Worm (Caenorhabditis elegans) whole organism, young adult: ENCODE measurements around the gene ZK353.9.

Experiments
- B0035.1 ChIP-seq: sonication (generic microtip); optimal IDR thresholded peaks from 2 replicates; lab custom pipeline; 2016; ENCODE audit warnings: missing genetic modification characterization, mild to moderate bottlenecking, missing compliant biosample characterization, missing genotype, missing genetic modification reagents
- D2030.7 ChIP-seq: fragments of 200-800 bp; sonication (Bioruptor generic); IDR thresholded peaks from 2 replicates; pipeline ENCODE4 v1.3.6; 2022; ENCODE audit warnings: missing genetic modification reagents, missing genetic modification characterization, missing compliant biosample characterization
- F10E7.11 ChIP-seq: sonication (generic microtip); optimal IDR thresholded peaks from 2 replicates; lab custom pipeline; 2017; ENCODE audit warnings: mild to moderate bottlenecking, missing genetic modification characterization, moderate library complexity, missing compliant biosample characterization
- F23B12.7 ChIP-seq: sonication (generic microtip); optimal IDR thresholded peaks from 2 replicates; lab custom pipeline; 2017; ENCODE audit warnings: missing genetic modification characterization, mild to moderate bottlenecking, missing compliant biosample characterization, antibody characterized with exemption, moderate library complexity; ENCODE audit not compliant: insufficient read depth
- F39B2.1 ChIP-seq: fragments of 200-800 bp; sonication (Bioruptor generic); IDR thresholded peaks from 2 replicates; pipeline ENCODE4 v1.3.6; 2022; ENCODE audit warnings: missing genetic modification reagents, missing genetic modification characterization, missing compliant biosample characterization
- K11D2.4 ChIP-seq: fragments of 200-800 bp; sonication (Bioruptor generic); IDR thresholded peaks from 2 replicates; pipeline ENCODE4 v1.3.6; 2022; ENCODE audit warnings: missing genetic modification reagents, missing genetic modification characterization, missing compliant biosample characterization
- K12H6.12 ChIP-seq: fragments of 200-800 bp; sonication (Bioruptor generic); optimal IDR thresholded peaks from 2 replicates; lab custom pipeline; 2018; ENCODE audit warnings: mild to moderate bottlenecking, missing genetic modification characterization, missing compliant biosample characterization
- T26A5.8 ChIP-seq: sonication (generic microtip); optimal IDR thresholded peaks from 2 replicates; lab custom pipeline; 2016; ENCODE audit warnings: missing genetic modification characterization, missing compliant biosample characterization
- Y53G8AR.9 ChIP-seq: fragments of 200-800 bp; sonication (Bioruptor generic); conservative IDR thresholded peaks from 2 replicates; pipeline ENCODE4 v1.3.6; 2022; ENCODE audit warnings: missing genetic modification reagents, missing genetic modification characterization, missing compliant biosample characterization
- Y56A3A.18 ChIP-seq: fragments of 200-800 bp; sonication (Bioruptor generic); IDR thresholded peaks from 2 replicates; pipeline ENCODE4 v1.3.6; 2022; ENCODE audit warnings: missing genetic modification reagents, missing genetic modification characterization, missing compliant biosample characterization
- Y95B8A.8 ChIP-seq: fragments of 200-800 bp; sonication (Bioruptor generic); IDR thresholded peaks from 2 replicates; pipeline ENCODE4 v1.3.6; 2022; ENCODE audit warnings: missing genetic modification reagents, missing genetic modification characterization, missing compliant biosample characterization
- akir-1 ChIP-seq: fragments of 200-800 bp; sonication (Bioruptor generic); optimal IDR thresholded peaks from 2 replicates; lab custom pipeline; 2018; ENCODE audit warnings: mild to moderate bottlenecking, missing genetic modification characterization, moderate library complexity, missing compliant biosample characterization
- ama-1 ChIP-seq, 3 experiments: fragments of 150-350 bp in 1 of 3; sonication (generic microtip) in 2 of 3; optimal IDR thresholded peaks; 2 replicates each; lab custom pipeline; 2014 to 2018; ENCODE audit warnings: missing biosample characterization in 2 of 3, missing genetic modification characterization in 2 of 3, missing genetic modification reagents in 2 of 3
- aptf-3 ChIP-seq: fragments of 200-800 bp; sonication (Bioruptor generic); IDR thresholded peaks from 2 replicates; pipeline ENCODE4 v1.3.6; 2022; ENCODE audit warnings: missing genetic modification characterization, missing compliant biosample characterization
- attf-5 ChIP-seq: fragments of 200-800 bp; sonication (Bioruptor generic); optimal IDR thresholded peaks from 2 replicates; lab custom pipeline; 2018; ENCODE audit warnings: mild to moderate bottlenecking, missing genetic modification characterization, missing compliant biosample characterization
- cebp-2 ChIP-seq: fragments of 200-800 bp; sonication (Bioruptor generic); IDR thresholded peaks from 2 replicates; pipeline ENCODE4 v1.3.6; 2022; ENCODE audit warnings: missing genetic modification characterization, missing compliant biosample characterization
- ceh-58 ChIP-seq: fragments of 200-800 bp; sonication (Bioruptor generic); IDR thresholded peaks from 2 replicates; pipeline ENCODE4 v1.3.6; 2022; ENCODE audit warnings: missing genetic modification characterization, missing compliant biosample characterization
- ceh-79 ChIP-seq: sonication (generic microtip); optimal IDR thresholded peaks from 2 replicates; lab custom pipeline; 2017; ENCODE audit warnings: mild to moderate bottlenecking, missing genetic modification characterization, missing compliant biosample characterization
- die-1 ChIP-seq: sonication (generic microtip); optimal IDR thresholded peaks from 2 replicates; lab custom pipeline; 2016; ENCODE audit warnings: missing genotype, mild to moderate bottlenecking, missing genetic modification characterization, missing compliant biosample characterization
- egl-18 ChIP-seq: fragments of 200-800 bp; sonication (Bioruptor generic); IDR thresholded peaks from 2 replicates; pipeline ENCODE4 v1.3.6; 2022; ENCODE audit warnings: missing genetic modification reagents, missing genetic modification characterization, missing compliant biosample characterization
- egrh-3 ChIP-seq: fragments of 200-800 bp; sonication (Bioruptor generic); IDR thresholded peaks from 2 replicates; pipeline ENCODE4 v1.3.6; 2022; ENCODE audit warnings: missing genetic modification reagents, missing genetic modification characterization, missing compliant biosample characterization
- ekl-4 ChIP-seq: fragments of 200-800 bp; sonication (Bioruptor generic); IDR thresholded peaks from 2 replicates; pipeline ENCODE4 v1.3.6; 2022; ENCODE audit warnings: missing genetic modification reagents, missing genetic modification characterization, missing compliant biosample characterization
- gei-17 ChIP-seq: fragments of 200-800 bp; sonication (Bioruptor generic); optimal IDR thresholded peaks from 2 replicates; lab custom pipeline; 2018; ENCODE audit warnings: mild to moderate bottlenecking, missing genetic modification characterization, missing compliant biosample characterization
- hmg-1.2 ChIP-seq: fragments of 200-800 bp; sonication (Bioruptor generic); IDR thresholded peaks from 2 replicates; pipeline ENCODE4 v1.3.6; 2022; ENCODE audit warnings: missing genetic modification reagents, missing genetic modification characterization, missing compliant biosample characterization
- hrde-1 ChIP-seq: sonication (generic microtip); optimal IDR thresholded peaks from 2 replicates; lab custom pipeline; 2016; ENCODE audit warnings: missing genetic modification characterization, mild to moderate bottlenecking, missing compliant biosample characterization, moderate library complexity, missing genotype, missing genetic modification reagents, borderline replicate concordance
- hsf-1 ChIP-seq: fragments of 200-800 bp; sonication (Bioruptor generic); IDR thresholded peaks from 2 replicates; pipeline ENCODE4 v1.3.6; 2022; ENCODE audit warnings: missing genetic modification reagents, missing genetic modification characterization, missing compliant biosample characterization
- lir-1 ChIP-seq: fragments of 200-800 bp; sonication (Bioruptor generic); conservative IDR thresholded peaks from 2 replicates; pipeline ENCODE4 v1.3.6; 2022; ENCODE audit warnings: missing genetic modification reagents, missing genetic modification characterization, missing compliant biosample characterization
- lsl-1 ChIP-seq: fragments of 200-800 bp; sonication (Bioruptor generic); optimal IDR thresholded peaks from 2 replicates; lab custom pipeline; 2018; ENCODE audit warnings: mild to moderate bottlenecking, missing genetic modification characterization, moderate library complexity, missing compliant biosample characterization
- lsy-27 ChIP-seq: sonication (generic microtip); optimal IDR thresholded peaks from 2 replicates; lab custom pipeline; 2017; ENCODE audit warnings: missing genetic modification characterization, mild to moderate bottlenecking, missing compliant biosample characterization, antibody characterized with exemption, missing genotype, borderline replicate concordance; ENCODE audit not compliant: insufficient read depth
- madf-3 ChIP-seq: fragments of 200-800 bp; sonication (Bioruptor generic); IDR thresholded peaks from 2 replicates; pipeline ENCODE4 v1.3.6; 2022; ENCODE audit warnings: missing genetic modification reagents, missing genetic modification characterization, missing compliant biosample characterization
- madf-6 ChIP-seq: fragments of 200-800 bp; sonication (Bioruptor generic); IDR thresholded peaks from 2 replicates; pipeline ENCODE4 v1.3.6; 2022; ENCODE audit warnings: missing genetic modification reagents, missing genetic modification characterization, missing compliant biosample characterization
- madf-8 ChIP-seq: fragments of 200-800 bp; sonication (Bioruptor generic); conservative IDR thresholded peaks from 2 replicates; pipeline ENCODE4 v1.3.6; 2022; ENCODE audit warnings: missing genetic modification reagents, missing genetic modification characterization, missing compliant biosample characterization
- mcd-1 ChIP-seq: fragments of 200-800 bp; sonication (Bioruptor generic); IDR thresholded peaks from 2 replicates; pipeline ENCODE4 v1.3.6; 2022; ENCODE audit warnings: missing genetic modification reagents, missing genetic modification characterization, missing compliant biosample characterization
- nfya-2 ChIP-seq: fragments of 200-800 bp; sonication (Bioruptor generic); IDR thresholded peaks from 2 replicates; pipeline ENCODE4 v1.3.6; 2022; ENCODE audit warnings: missing genetic modification reagents, missing genetic modification characterization, missing compliant biosample characterization
- nhr-80 ChIP-seq: sonication (generic microtip); optimal IDR thresholded peaks from 2 replicates; lab custom pipeline; 2016; ENCODE audit warnings: missing genetic modification characterization, missing compliant biosample characterization
- rpc-1 ChIP-seq, 2 experiments: fragments of 150-350 bp in 1 of 2; sonication (generic microtip) in 1 of 2; optimal IDR thresholded peaks; 2 replicates each; lab custom pipeline; 2014 to 2018; ENCODE audit warnings: missing biosample characterization in 1 of 2, missing genetic modification characterization in 1 of 2, missing genetic modification reagents in 1 of 2, missing genotype in 1 of 2
- sea-2 ChIP-seq: fragments of 200-800 bp; sonication (Bioruptor generic); IDR thresholded peaks from 2 replicates; pipeline ENCODE4 v1.3.6; 2022; ENCODE audit warnings: missing genetic modification characterization, missing compliant biosample characterization
- snpc-1.1 ChIP-seq: sonication (generic microtip); optimal IDR thresholded peaks from 2 replicates; lab custom pipeline; 2017; ENCODE audit warnings: missing genetic modification characterization, mild to moderate bottlenecking, missing compliant biosample characterization, antibody characterized with exemption, moderate library complexity, missing genotype, missing genetic modification reagents; ENCODE audit not compliant: insufficient read depth
- snpc-3.4 ChIP-seq: sonication (generic microtip); optimal IDR thresholded peaks from 2 replicates; lab custom pipeline; 2017; ENCODE audit warnings: missing genetic modification characterization, mild to moderate bottlenecking, missing compliant biosample characterization, antibody characterized with exemption, moderate library complexity, missing genotype, missing genetic modification reagents
- tlf-1 ChIP-seq: fragments of 200-800 bp; sonication (Bioruptor generic); optimal IDR thresholded peaks from 2 replicates; lab custom pipeline; 2018; ENCODE audit warnings: mild to moderate bottlenecking, missing genetic modification characterization, missing compliant biosample characterization
- xnd-1 ChIP-seq: sonication (generic microtip); optimal IDR thresholded peaks from 2 replicates; lab custom pipeline; 2016; ENCODE audit warnings: missing genotype, missing genetic modification reagents, missing genetic modification characterization, missing compliant biosample characterization
- ztf-18 ChIP-seq: sonication (generic microtip); optimal IDR thresholded peaks from 2 replicates; lab custom pipeline; 2016; ENCODE audit warnings: missing genotype, mild to moderate bottlenecking, missing genetic modification characterization, missing compliant biosample characterization
- ztf-22 ChIP-seq: fragments of 200-800 bp; sonication (Bioruptor generic); optimal IDR thresholded peaks from 2 replicates; lab custom pipeline; 2018; ENCODE audit warnings: mild to moderate bottlenecking, missing genetic modification characterization, moderate library complexity, missing compliant biosample characterization
- ztf-26 ChIP-seq: sonication (generic microtip); optimal IDR thresholded peaks from 2 replicates; lab custom pipeline; 2017; ENCODE audit warnings: missing genetic modification characterization, missing compliant biosample characterization
- ztf-28 ChIP-seq: fragments of 200-800 bp; sonication (Bioruptor generic); IDR thresholded peaks from 2 replicates; pipeline ENCODE4 v1.3.6; 2022; ENCODE audit warnings: missing genetic modification reagents, missing genetic modification characterization, missing compliant biosample characterization

The ZK353.9 gene

ce11 chrIII:8446940-8447403 is 37.7 kb downstream of the ZK353.9 start, which contains the start of gene rpn-3 (continued):
- TF ChIP-seq madf-6 (GFP tag; lab: Robert Waterston, UW) (peak; percentile 96), Y53G8AR.9 (peak; percentile 97), madf-8 (peak; percentile 80), Y56A3A.18 (GFP tag; lab: Robert Waterston, UW) (peak; percentile 71), cebp-2 (GFP tag; lab: Robert Waterston, UW) (no peak), gei-17 (GFP tag; lab: Kevin White, UChicago) (peak; percentile 77), K12H6.12 (peak; percentile 80), ztf-22 (no peak), D2030.7 (peak; percentile 87), ama-1 (optimal IDR thresholded peaks at IDR 0.05; lab: Kevin White, UChicago) (no peak), ama-1 (GFP tag; optimal IDR thresholded peaks at IDR 0.05; lab: Kevin White, UChicago) (no peak), Y95B8A.8 (GFP tag; lab: Robert Waterston, UW) (peak; percentile 75; the same call in 1 of the 2 replicates), ceh-58 (GFP tag; lab: Robert Waterston, UW) (no peak), hrde-1 (peak; percentile 17), hsf-1 (GFP tag; lab: Robert Waterston, UW) (peak; percentile 100), lsy-27 (tag; lab: Kevin White, UChicago) (no peak), die-1 (tag; lab: Kevin White, UChicago) (no peak), snpc-1.1 (tag; lab: Kevin White, UChicago) (peak; percentile 60), T26A5.8 (tag; lab: Kevin White, UChicago) (no peak), nfya-2 (GFP tag; lab: Robert Waterston, UW) (no peak), F10E7.11 (tag; lab: Kevin White, UChicago) (no peak), aptf-3 (0 out of 2 replicates have a peak, but pooled peaks have one; percentile 32), F39B2.1 (0 out of 2 replicates have a peak, but pooled peaks have one; percentile 71), lir-1 (GFP tag; lab: Robert Waterston, UW) (peak; percentile 83), nhr-80 (tag; lab: Kevin White, UChicago) (peak; percentile 19), lsl-1 (GFP tag; lab: Kevin White, UChicago) (peak; percentile 61), mcd-1 (GFP tag; lab: Robert Waterston, UW) (peak; percentile 99), egl-18 (GFP tag; lab: Robert Waterston, UW) (no peak), B0035.1 (tag; lab: Kevin White, UChicago) (peak; percentile 64), ztf-28 (peak; percentile 68; the same call in 1 of the 2 replicates), attf-5 (peak; percentile 84)

ce11 chrIII:8449160-8449807 is 40.0 kb downstream of the ZK353.9 start, which contains the start of gene mrpl-32:
TSS of gene mrpl-32 (plus strand) at chrIII:8449757.
- peak; percentile 20 for TF ChIP-seq ceh-79 (tag; lab: Kevin White, UChicago)
- no peak for TF ChIP-seq ztf-18 (tag; lab: Kevin White, UChicago)
- TF ChIP-seq madf-3 (GFP tag; lab: Robert Waterston, UW) = no peak
- no peak for TF ChIP-seq akir-1 (GFP tag; lab: Kevin White, UChicago)
- no peak for TF ChIP-seq mcd-1 (GFP tag; lab: Robert Waterston, UW)
- no peak for TF ChIP-seq hrde-1
- TF ChIP-seq ekl-4 (GFP tag; lab: Robert Waterston, UW) = peak; percentile 79
- TF ChIP-seq egrh-3 (GFP tag; lab: Robert Waterston, UW) = no peak
- TF ChIP-seq hmg-1.2 (GFP tag; lab: Robert Waterston, UW) = peak; percentile 27; the same call in 1 of the 2 replicates
- no peak for TF ChIP-seq K11D2.4 (GFP tag; lab: Robert Waterston, UW)
- no peak for TF ChIP-seq sea-2 (GFP tag; lab: Robert Waterston, UW)
- peak; percentile 8 for TF ChIP-seq rpc-1 (optimal IDR thresholded peaks at IDR 0.05; lab: Kevin White, UChicago)
- TF ChIP-seq rpc-1 (tag; optimal IDR thresholded peaks at IDR 0.05; lab: Kevin White, UChicago) = no peak
- TF ChIP-seq T26A5.8 (tag; lab: Kevin White, UChicago) = no peak
- TF ChIP-seq lir-1 (GFP tag; lab: Robert Waterston, UW) = no peak
- TF ChIP-seq F23B12.7 (tag; lab: Kevin White, UChicago) = peak; percentile 16
- no peak for TF ChIP-seq ztf-26 (tag; lab: Kevin White, UChicago)
- peak; percentile 35 for TF ChIP-seq tlf-1 (GFP tag; lab: Kevin White, UChicago)
- TF ChIP-seq F10E7.11 (tag; lab: Kevin White, UChicago) = peak; percentile 81
- peak; percentile 38 for TF ChIP-seq xnd-1 (tag; lab: Kevin White, UChicago)
- no peak for TF ChIP-seq snpc-3.4
- TF ChIP-seq ceh-58 (GFP tag; lab: Robert Waterston, UW) = 0 out of 2 replicates have a peak, but pooled peaks have one; percentile 11
